Fruit fly (Drosophila melanogaster) whole organism, embryonic: ENCODE measurements around the gene CG3038.

Source experiments
- CG10366 ChIP-seq: fragments of 200-800 bp; sonication (Bioruptor generic); IDR thresholded peaks from 2 replicates; pipeline ENCODE4 v1.3.6; 2022; ENCODE audit warnings: missing biosample characterization, missing genetic modification characterization
- CG10462 ChIP-seq: fragments of 200-800 bp; sonication (Bioruptor generic); optimal IDR thresholded peaks from 2 replicates; lab custom pipeline; 2016; ENCODE audit warnings: missing biosample characterization, missing genetic modification characterization
- CG10959 ChIP-seq: fragments of 200-800 bp; sonication (Bioruptor generic); IDR thresholded peaks from 2 replicates; pipeline ENCODE4 v1.3.6; 2022; ENCODE audit warnings: missing biosample characterization, missing genetic modification characterization
- CG11695 ChIP-seq: fragments of 200-800 bp; sonication (Bioruptor generic); IDR thresholded peaks from 3 replicates; pipeline ENCODE4 v1.3.6; 2022; ENCODE audit warnings: missing biosample characterization, missing genetic modification characterization
- CG12659 ChIP-seq: fragments of 200-800 bp; sonication (Bioruptor generic); optimal IDR thresholded peaks from 3 replicates; lab custom pipeline; 2017; ENCODE audit warnings: mild to moderate bottlenecking, missing biosample characterization, missing genetic modification reagents, missing genetic modification characterization
- CG13894 ChIP-seq: fragments of 200-800 bp; sonication (Bioruptor generic); optimal IDR thresholded peaks from 3 replicates; lab custom pipeline; 2018; ENCODE audit warnings: missing biosample characterization, mild to moderate bottlenecking, missing genetic modification characterization, moderate library complexity
- CG14014 ChIP-seq: fragments of 200-800 bp; sonication (Bioruptor generic); IDR thresholded peaks from 2 replicates; pipeline ENCODE4 v1.3.6; 2022; ENCODE audit warnings: missing biosample characterization, missing genetic modification characterization
- CG1529 ChIP-seq: fragments of 200-800 bp; sonication (Bioruptor generic); optimal IDR thresholded peaks from 3 replicates; lab custom pipeline; 2018; ENCODE audit warnings: missing biosample characterization, missing genetic modification characterization
- CG17359 ChIP-seq: fragments of 200-800 bp; sonication (Bioruptor generic); optimal IDR thresholded peaks from 3 replicates; lab custom pipeline; 2018; ENCODE audit warnings: missing biosample characterization, mild to moderate bottlenecking, missing genetic modification characterization, moderate library complexity
- CG17385 ChIP-seq: fragments of 200-800 bp; sonication (Bioruptor generic); optimal IDR thresholded peaks from 3 replicates; lab custom pipeline; 2018; ENCODE audit warnings: missing biosample characterization, mild to moderate bottlenecking, missing genetic modification characterization
- CG17568 ChIP-seq: fragments of 200-800 bp; sonication (Bioruptor generic); optimal IDR thresholded peaks from 2 replicates; lab custom pipeline; 2018; ENCODE audit warnings: missing biosample characterization, mild to moderate bottlenecking, missing genetic modification characterization, moderate library complexity
- CG18476 ChIP-seq: fragments of 200-800 bp; sonication (Bioruptor generic); optimal IDR thresholded peaks from 2 replicates; lab custom pipeline; 2016; ENCODE audit warnings: missing biosample characterization, mild to moderate bottlenecking, missing genetic modification characterization
- CG30403 ChIP-seq: fragments of 200-800 bp; sonication (Bioruptor generic); optimal IDR thresholded peaks from 3 replicates; lab custom pipeline; 2016; ENCODE audit warnings: missing biosample characterization, missing genetic modification characterization
- CG31441 ChIP-seq: fragments of 200-800 bp; sonication (Bioruptor generic); IDR thresholded peaks from 2 replicates; pipeline ENCODE4 v1.3.6; 2022; ENCODE audit warnings: missing biosample characterization, missing genetic modification characterization
- CG32532 ChIP-seq: fragments of 200-800 bp; sonication (Bioruptor generic); IDR thresholded peaks from 2 replicates; pipeline ENCODE4 v1.3.6; 2022; ENCODE audit warnings: missing biosample characterization, missing genetic modification characterization
- CG5953 ChIP-seq: fragments of 200-800 bp; sonication (Bioruptor generic); IDR thresholded peaks from 2 replicates; pipeline ENCODE4 v1.3.6; 2022; ENCODE audit warnings: missing biosample characterization, missing genetic modification characterization
- CG7556 ChIP-seq: fragments of 200-800 bp; sonication (Bioruptor generic); optimal IDR thresholded peaks from 2 replicates; lab custom pipeline; 2017; ENCODE audit warnings: missing biosample characterization, mild to moderate bottlenecking, missing genetic modification characterization
- CG7839 ChIP-seq: fragments of 200-800 bp; sonication (Bioruptor generic); optimal IDR thresholded peaks from 3 replicates; lab custom pipeline; 2018; ENCODE audit warnings: missing biosample characterization, mild to moderate bottlenecking, missing genetic modification characterization, moderate library complexity
- CG9932 ChIP-seq: fragments of 200-800 bp; sonication (Bioruptor generic); IDR thresholded peaks from 2 replicates; pipeline ENCODE4 v1.3.6; 2022; ENCODE audit warnings: missing biosample characterization, missing genetic modification characterization
- Camta ChIP-seq: fragments of 200-800 bp; sonication (Bioruptor generic); optimal IDR thresholded peaks from 2 replicates; lab custom pipeline; 2016; ENCODE audit warnings: missing biosample characterization, missing genetic modification characterization
- Gug ChIP-seq: fragments of 200-800 bp; sonication (Bioruptor generic); IDR thresholded peaks from 4 replicates; pipeline ENCODE4 v1.3.6; 2022; ENCODE audit warnings: missing biosample characterization, missing genetic modification characterization
- Med ChIP-seq: fragments of 200-800 bp; sonication (Bioruptor generic); peaks from one replicate; lab custom pipeline; 2016; ENCODE audit warnings: missing biosample characterization, missing genetic modification characterization, mild to moderate bottlenecking, inconsistent platforms, moderate library complexity
- NC2β ChIP-seq: fragments of 200-800 bp; sonication (Bioruptor generic); optimal IDR thresholded peaks from 2 replicates; lab custom pipeline; 2016; ENCODE audit warnings: missing biosample characterization, missing genetic modification characterization
- NfI ChIP-seq: fragments of 200-800 bp; sonication (Bioruptor generic); optimal IDR thresholded peaks from 3 replicates; lab custom pipeline; 2018; ENCODE audit warnings: missing biosample characterization, mild to moderate bottlenecking, missing genetic modification characterization, moderate library complexity
- Oli ChIP-seq: fragments of 200-800 bp; sonication (Bioruptor generic); optimal IDR thresholded peaks from 2 replicates; lab custom pipeline; 2018; ENCODE audit warnings: missing biosample characterization, mild to moderate bottlenecking, missing genetic modification characterization, moderate library complexity
- Ptx1 ChIP-seq: fragments of 200-800 bp; sonication (Bioruptor generic); IDR thresholded peaks from 2 replicates; pipeline ENCODE4 v1.3.6; 2022; ENCODE audit warnings: missing biosample characterization, missing genetic modification characterization
- Scr ChIP-seq: fragments of 200-800 bp; sonication (Bioruptor generic); IDR thresholded peaks from 2 replicates; pipeline ENCODE4 v1.3.6; 2022; ENCODE audit warnings: missing biosample characterization, missing genetic modification characterization; ENCODE audit not compliant: partially characterized antibody
- Six4 ChIP-seq: fragments of 200-800 bp; sonication (Bioruptor generic); optimal IDR thresholded peaks from 2 replicates; lab custom pipeline; 2016; ENCODE audit warnings: missing biosample characterization, missing genetic modification characterization
- Spps ChIP-seq: fragments of 200-800 bp; sonication (Bioruptor generic); optimal IDR thresholded peaks from 2 replicates; lab custom pipeline; 2018; ENCODE audit warnings: missing biosample characterization, mild to moderate bottlenecking, missing genetic modification characterization
- Tbp ChIP-seq: fragments of >200 bp; optimal IDR thresholded peaks from 2 replicates; lab custom pipeline; 2018; ENCODE audit warnings: missing biosample characterization, missing genetic modification characterization
- Vsx1 ChIP-seq: fragments of 200-800 bp; sonication (Bioruptor generic); optimal IDR thresholded peaks from 2 replicates; lab custom pipeline; 2017; ENCODE audit warnings: missing biosample characterization, mild to moderate bottlenecking, missing genetic modification characterization, missing genetic modification reagents
- Xrp1 ChIP-seq: fragments of 200-800 bp; sonication (Bioruptor generic); IDR thresholded peaks from 2 replicates; pipeline ENCODE4 v1.3.6; 2022; ENCODE audit warnings: missing biosample characterization, missing genetic modification characterization
- ab ChIP-seq: fragments of 200-800 bp; sonication (Bioruptor generic); optimal IDR thresholded peaks from 2 replicates; lab custom pipeline; 2016; ENCODE audit warnings: missing biosample characterization, missing genetic modification characterization
- ato ChIP-seq: fragments of 200-800 bp; sonication (Bioruptor generic); IDR thresholded peaks from 2 replicates; pipeline ENCODE4 v1.3.6; 2022; ENCODE audit warnings: missing biosample characterization, missing genetic modification characterization; ENCODE audit not compliant: partially characterized antibody
- br ChIP-seq: fragments of >200 bp; optimal IDR thresholded peaks from 2 replicates; lab custom pipeline; 2017
- cwo ChIP-seq: fragments of 200-800 bp; sonication (Bioruptor generic); optimal IDR thresholded peaks from 3 replicates; lab custom pipeline; 2017; ENCODE audit warnings: missing biosample characterization, missing genetic modification characterization, mild to moderate bottlenecking, moderate library complexity, missing genetic modification reagents
- fd3F ChIP-seq: fragments of 200-800 bp; sonication (Bioruptor generic); optimal IDR thresholded peaks from 2 replicates; lab custom pipeline; 2018; ENCODE audit warnings: missing biosample characterization, mild to moderate bottlenecking, missing genetic modification characterization, moderate library complexity
- gem ChIP-seq: fragments of 200-800 bp; sonication (Bioruptor generic); optimal IDR thresholded peaks from 2 replicates; lab custom pipeline; 2019; ENCODE audit warnings: missing biosample characterization, mild to moderate bottlenecking, missing genetic modification characterization, moderate library complexity
- hkb ChIP-seq, 2 experiments: fragments of 200-800 bp in 1 of 2; fragments of >200 bp in 1 of 2; sonication (Bioruptor generic) in 1 of 2; IDR thresholded peaks in 1 of 2; optimal IDR thresholded peaks in 1 of 2; 2 replicates each; pipeline versions ENCODE4 v1.3.6 to Lab custom; 2017 to 2022; ENCODE audit warnings: missing biosample characterization in 1 of 2, missing genetic modification characterization in 1 of 2
- klu ChIP-seq: fragments of 200-800 bp; sonication (Bioruptor generic); IDR thresholded peaks from 2 replicates; pipeline ENCODE4 v1.3.6; 2022; ENCODE audit warnings: missing biosample characterization, missing genetic modification characterization
- prd ChIP-seq, 3 experiments: fragments of >200 bp in 2 of 3; fragments of 200-800 bp in 1 of 3; sonication (Bioruptor generic) in 1 of 3; optimal IDR thresholded peaks in 2 of 3; IDR thresholded peaks in 1 of 3; 2 replicates in 2 of 3; 3 replicates in 1 of 3; pipeline versions ENCODE4 v1.3.6 to Lab custom; 2017 to 2022; ENCODE audit warnings: missing biosample characterization in 1 of 3, missing genetic modification characterization in 1 of 3
- psq ChIP-seq: fragments of 200-800 bp; sonication (Bioruptor generic); optimal IDR thresholded peaks from 2 replicates; lab custom pipeline; 2017; ENCODE audit warnings: missing biosample characterization, missing genetic modification characterization
- sd ChIP-seq: fragments of 200-800 bp; sonication (Bioruptor generic); optimal IDR thresholded peaks from 3 replicates; lab custom pipeline; 2018; ENCODE audit warnings: missing biosample characterization, mild to moderate bottlenecking, missing genetic modification characterization, moderate library complexity
- sima ChIP-seq: fragments of 200-800 bp; sonication (Bioruptor generic); optimal IDR thresholded peaks from 2 replicates; lab custom pipeline; 2016; ENCODE audit warnings: missing biosample characterization, missing genetic modification characterization
- sqz ChIP-seq: fragments of 200-800 bp; sonication (Bioruptor generic); optimal IDR thresholded peaks from 3 replicates; lab custom pipeline; 2018; ENCODE audit warnings: missing biosample characterization, mild to moderate bottlenecking, missing genetic modification characterization
- stc ChIP-seq: fragments of 200-800 bp; sonication (Bioruptor generic); IDR thresholded peaks from 2 replicates; pipeline ENCODE4 v1.3.6; 2022; ENCODE audit warnings: missing biosample characterization, missing genetic modification characterization
- vvl ChIP-seq: fragments of 200-800 bp; sonication (Bioruptor generic); IDR thresholded peaks from 2 replicates; pipeline ENCODE4 v1.3.6; 2022; ENCODE audit warnings: missing biosample characterization, missing genetic modification characterization
- zfh1 ChIP-seq: fragments of 200-800 bp; sonication (Bioruptor generic); IDR thresholded peaks from 3 replicates; pipeline ENCODE4 v1.3.6; 2022; ENCODE audit warnings: missing biosample characterization, missing genetic modification characterization

The CG3038 gene

dm6 chrX:263728-264344 is 18.2 kb upstream of the CG3038 start, which contains the start of gene CG13377 (continued):
- TF ChIP-seq hkb (optimal IDR thresholded peaks at IDR 0.05; lab: Kevin White, UChicago) (no peak), hkb (GFP tag; IDR thresholded peaks at IDR 0.05; lab: Robert Waterston, UW) (peak; percentile 67; the same call in 1 of the 2 replicates), prd (optimal IDR thresholded peaks at IDR 0.05; lab: Kevin White, UChicago) (no peak), prd (GFP tag; IDR thresholded peaks at IDR 0.05; lab: Robert Waterston, UW) (peak; percentile 41; the same call in 1 of the 3 replicates), CG31441 (GFP tag; lab: Robert Waterston, UW) (no peak; the same call in 1 of the 2 replicates), CG7556 (GFP tag; lab: Kevin White, UChicago) (peak; percentile 16), Six4 (GFP tag; lab: Kevin White, UChicago) (peak; percentile 7), Camta (GFP tag; lab: Kevin White, UChicago) (no peak), Gug (GFP tag; lab: Robert Waterston, UW) (0 out of 4 replicates have a peak, but pooled peaks have one; percentile 6), cwo (GFP tag; lab: Kevin White, UChicago) (no peak), CG5953 (0 out of 2 replicates have a peak, but pooled peaks have one; percentile 11), CG17385 (peak; percentile 22), Tbp (GFP tag; lab: Kevin White, UChicago) (no peak), CG32532 (GFP tag; lab: Robert Waterston, UW) (peak; percentile 64; the same call in 1 of the 2 replicates), sd (tag; lab: Kevin White, UChicago) (peak; percentile 46), stc (GFP tag; lab: Robert Waterston, UW) (0 out of 2 replicates have a peak, but pooled peaks have one; percentile 32), CG14014 (GFP tag; lab: Robert Waterston, UW) (peak; percentile 63; the same call in 1 of the 2 replicates), Vsx1 (peak; percentile 32), ato (GFP tag; lab: Robert Waterston, UW) (no peak), CG13894 (tag; lab: Kevin White, UChicago) (peak; percentile 93), CG18476 (no peak), CG1529 (GFP tag; lab: Kevin White, UChicago) (no peak), sqz (GFP tag; lab: Kevin White, UChicago) (peak; percentile 25), vvl (GFP tag; lab: Robert Waterston, UW) (0 out of 2 replicates have a peak, but pooled peaks have one; percentile 17), NfI (GFP tag; lab: Kevin White, UChicago) (no peak), CG10959 (no peak), CG9932 (GFP tag; lab: Robert Waterston, UW) (peak; percentile 29; the same call in 1 of the 2 replicates), CG10366 (GFP tag; lab: Robert Waterston, UW) (0 out of 2 replicates have a peak, but pooled peaks have one; percentile 10), CG7839 (tag; lab: Kevin White, UChicago) (peak; percentile 30), klu (GFP tag; lab: Robert Waterston, UW) (no peak), Scr (no peak), sima (peak; percentile 1), Spps (tag; lab: Kevin White, UChicago) (no peak), fd3F (no peak), CG30403 (GFP tag; lab: Kevin White, UChicago) (peak; percentile 24), Xrp1 (GFP tag; lab: Robert Waterston, UW) (peak; percentile 57; the same call in 1 of the 2 replicates), CG11695 (0 out of 3 replicates have a peak, but pooled peaks have one; percentile 25), CG17568 (GFP tag; lab: Kevin White, UChicago) (peak; percentile 1), Med (GFP tag; lab: Kevin White, UChicago) (peak; percentile 83), psq (GFP tag; lab: Kevin White, UChicago) (no peak), zfh1 (GFP tag; lab: Robert Waterston, UW) (0 out of 3 replicates have a peak, but pooled peaks have one; percentile 17), CG17359 (tag; lab: Kevin White, UChicago) (peak; percentile 42), gem (peak; percentile 54), CG12659 (GFP tag; lab: Kevin White, UChicago) (peak; percentile 8), br (no peak), Oli (tag; lab: Kevin White, UChicago) (peak; percentile 17), Ptx1 (0 out of 2 replicates have a peak, but pooled peaks have one; percentile 36), CG10462 (no peak), NC2β (GFP tag; lab: Kevin White, UChicago) (no peak), ab (GFP tag; lab: Kevin White, UChicago) (no peak)
